Fruit fly (Drosophila melanogaster): ENCODE measurements around the gene Scsalpha1.

The Scsalpha1 gene

dm6 chr3L:3765782-3766520 is 48.1 kb upstream of the Scsalpha1 start (continued):
- TF ChIP-seq CG10267 (tag; optimal IDR thresholded peaks at IDR 0.05) (peak; percentile 40), Mes4 (GFP tag; optimal IDR thresholded peaks at IDR 0.05) (no peak), CG3838 (GFP tag; optimal IDR thresholded peaks at IDR 0.05) (no peak), Ets65A (GFP tag) (no peak), bigmax (GFP tag; optimal IDR thresholded peaks at IDR 0.05) (no peak), CG11093 (GFP tag; IDR thresholded peaks at IDR 0.05) (peak; percentile 22; the same call in 1 of the 3 replicates), ac (GFP tag; optimal IDR thresholded peaks at IDR 0.05) (no peak), Blimp-1 (GFP tag; optimal IDR thresholded peaks at IDR 0.05) (peak; percentile 74), CG15514 (GFP tag; optimal IDR thresholded peaks at IDR 0.05) (peak; percentile 48), lola (GFP tag; optimal IDR thresholded peaks at IDR 0.05) (peak in 1 of 3 experiments; percentile 61), Sox100B (GFP tag; optimal IDR thresholded peaks at IDR 0.05) (peak; percentile 76), CG3995 (GFP tag; optimal IDR thresholded peaks at IDR 0.05) (no peak), disco-r (GFP tag; optimal IDR thresholded peaks at IDR 0.05) (no peak), Lim3 (GFP tag; IDR thresholded peaks at IDR 0.05) (no peak; the same call in 1 of the 2 replicates), nerfin-2 (GFP tag; IDR thresholded peaks at IDR 0.05; ENCODE audit: partially characterized antibody) (no peak), salm (tag; optimal IDR thresholded peaks at IDR 0.05) (peak; percentile 64), Fer1 (GFP tag; optimal IDR thresholded peaks at IDR 0.05) (peak; percentile 62), CG4820 (GFP tag; optimal IDR thresholded peaks at IDR 0.05) (peak; percentile 32), dpn (GFP tag; optimal IDR thresholded peaks at IDR 0.05) (peak; percentile 3 to 74), Kr (GFP tag; optimal IDR thresholded peaks at IDR 0.05) (no peak), CG11560 (tag; IDR thresholded peaks at IDR 0.05) (peak; percentile 62; the same call in 2 of the 3 replicates), pan (optimal IDR thresholded peaks at IDR 0.05) (no peak), pan (GFP tag; optimal IDR thresholded peaks at IDR 0.05 in 1 of 2, IDR thresholded peaks at IDR 0.05 in 1 of 2) (peak in 1 of 2 experiments; percentile 79), Neu2 (GFP tag; optimal IDR thresholded peaks at IDR 0.05; ENCODE audit: borderline replicate concordance) (no peak), Dad (GFP tag; optimal IDR thresholded peaks at IDR 0.05) (no peak), sc (optimal IDR thresholded peaks at IDR 0.05) (no peak), sc (GFP tag; optimal IDR thresholded peaks at IDR 0.05) (peak; percentile 39), NK7.1 (GFP tag; optimal IDR thresholded peaks at IDR 0.05) (no peak), CG4404 (GFP tag; IDR thresholded peaks at IDR 0.05) (no peak), tna (GFP tag; IDR thresholded peaks at IDR 0.05; ENCODE audit: partially characterized antibody) (no peak), Ssrp (tag; optimal IDR thresholded peaks at IDR 0.05) (peak; percentile 75), Oaz (GFP tag; IDR thresholded peaks at IDR 0.05) (peak; percentile 56; the same call in 1 of the 2 replicates), Atf6 (GFP tag; IDR thresholded peaks at IDR 0.05) (peak; percentile 79), h (optimal IDR thresholded peaks at IDR 0.05) (no peak), fru (optimal IDR thresholded peaks at IDR 0.05) (no peak), ase (GFP tag; IDR thresholded peaks at IDR 0.05) (no peak), Med (GFP tag) (peak; percentile 85), cwo (GFP tag; optimal IDR thresholded peaks at IDR 0.05) (peak; percentile 95), gcm (GFP tag; optimal IDR thresholded peaks at IDR 0.05) (peak; percentile 49), HLH3B (GFP tag; IDR thresholded peaks at IDR 0.05) (peak; percentile 77), CG8924 (tag; optimal IDR thresholded peaks at IDR 0.05) (peak; percentile 85), Ets97D (GFP tag; optimal IDR thresholded peaks at IDR 0.05) (no peak), CG15011 (GFP tag; optimal IDR thresholded peaks at IDR 0.05) (peak; percentile 39), wek (GFP tag; optimal IDR thresholded peaks at IDR 0.05) (no peak), CG11723 (GFP tag; optimal IDR thresholded peaks at IDR 0.05) (peak; percentile 41), crc (GFP tag; optimal IDR thresholded peaks at IDR 0.05) (peak; percentile 10), Deaf1 (tag; optimal IDR thresholded peaks at IDR 0.05) (no peak), phol (tag; optimal IDR thresholded peaks at IDR 0.05) (peak; percentile 63), Jarid2 (GFP tag; optimal IDR thresholded peaks at IDR 0.05) (peak; percentile 25), CG11398 (GFP tag; optimal IDR thresholded peaks at IDR 0.05) (peak; percentile 9)

Data from whole organism, embryonic.